Fruit fly (Drosophila melanogaster) whole organism, pupa: ENCODE data around the gene Tim17b1.
A peak's percentile ranks its signal among the peaks of the same experiment; 100 is the strongest.

ENCODE experiments used
- CG10348 ChIP-seq: fragments of 200-800 bp; sonication (Bioruptor generic); IDR thresholded peaks from 2 replicates; pipeline ENCODE4 v1.3.6; 2022; ENCODE audit warnings: missing biosample characterization, missing genetic modification characterization
- CG12605 ChIP-seq: fragments of 200-800 bp; sonication (Bioruptor generic); IDR thresholded peaks from 2 replicates; pipeline ENCODE4 v1.3.6; 2022; ENCODE audit warnings: missing biosample characterization, missing genetic modification characterization
- CG13204 ChIP-seq: fragments of 200-800 bp; sonication (Bioruptor generic); optimal IDR thresholded peaks from 2 replicates; lab custom pipeline; 2018; ENCODE audit warnings: missing biosample characterization, mild to moderate bottlenecking, missing genetic modification characterization, moderate library complexity
- CG14655 ChIP-seq: fragments of 200-800 bp; sonication (Bioruptor generic); optimal IDR thresholded peaks from 3 replicates; lab custom pipeline; 2017; ENCODE audit warnings: mild to moderate bottlenecking, missing biosample characterization, missing genetic modification reagents, missing genetic modification characterization
- CG15710 ChIP-seq: fragments of 200-800 bp; sonication (Bioruptor generic); optimal IDR thresholded peaks from 2 replicates; lab custom pipeline; 2018; ENCODE audit warnings: missing biosample characterization, mild to moderate bottlenecking, missing genetic modification characterization, moderate library complexity
- CG17806 ChIP-seq: fragments of 200-800 bp; sonication (Bioruptor generic); optimal IDR thresholded peaks from 2 replicates; lab custom pipeline; 2018; ENCODE audit warnings: missing biosample characterization, mild to moderate bottlenecking, missing genetic modification characterization, moderate library complexity
- CG32121 ChIP-seq: fragments of 200-800 bp; sonication (Bioruptor generic); IDR thresholded peaks from 2 replicates; pipeline ENCODE4 v1.3.6; 2022; ENCODE audit warnings: missing biosample characterization, missing genetic modification characterization
- CG34367 ChIP-seq: fragments of 200-800 bp; sonication (Bioruptor generic); optimal IDR thresholded peaks from 2 replicates; lab custom pipeline; 2018; ENCODE audit warnings: missing biosample characterization, mild to moderate bottlenecking, missing genetic modification characterization
- CG4496 ChIP-seq: fragments of 200-800 bp; sonication (Bioruptor generic); IDR thresholded peaks from 3 replicates; pipeline ENCODE4 v1.3.6; 2022; ENCODE audit warnings: missing biosample characterization, missing genetic modification characterization
- CG8159 ChIP-seq: fragments of 200-800 bp; sonication (Bioruptor generic); optimal IDR thresholded peaks from 3 replicates; lab custom pipeline; 2018; ENCODE audit warnings: missing biosample characterization, mild to moderate bottlenecking, missing genetic modification characterization, moderate library complexity
- CG8301 ChIP-seq: fragments of 200-800 bp; sonication (Bioruptor generic); optimal IDR thresholded peaks from 2 replicates; lab custom pipeline; 2018; ENCODE audit warnings: missing biosample characterization, mild to moderate bottlenecking, missing genetic modification characterization
- CG9948 ChIP-seq: fragments of 200-800 bp; sonication (Bioruptor generic); optimal IDR thresholded peaks from 2 replicates; lab custom pipeline; 2018; ENCODE audit warnings: missing biosample characterization, mild to moderate bottlenecking, missing genetic modification characterization, moderate library complexity
- D1 ChIP-seq: fragments of 200-800 bp; sonication (Bioruptor generic); optimal IDR thresholded peaks from 2 replicates; lab custom pipeline; 2018; ENCODE audit warnings: missing biosample characterization, mild to moderate bottlenecking, missing genetic modification characterization, moderate library complexity
- EcR ChIP-seq: fragments of 200-800 bp; sonication (Bioruptor generic); optimal IDR thresholded peaks from 3 replicates; lab custom pipeline; 2019; ENCODE audit warnings: missing biosample characterization, missing genetic modification characterization, mild to moderate bottlenecking, moderate library complexity, missing genetic modification reagents
- Ets98B ChIP-seq: fragments of 200-800 bp; sonication (Bioruptor generic); IDR thresholded peaks from 2 replicates; pipeline ENCODE4 v1.3.6; 2022; ENCODE audit warnings: missing biosample characterization, missing genetic modification characterization
- Pif1A ChIP-seq: fragments of 200-800 bp; sonication (Bioruptor generic); optimal IDR thresholded peaks from 3 replicates; lab custom pipeline; 2016; ENCODE audit warnings: missing biosample characterization, missing genetic modification characterization
- Pif1B ChIP-seq: fragments of 200-800 bp; sonication (Bioruptor generic); optimal IDR thresholded peaks from 3 replicates; lab custom pipeline; 2016; ENCODE audit warnings: missing biosample characterization, missing genetic modification characterization
- Snoo ChIP-seq: fragments of 200-800 bp; sonication (Bioruptor generic); optimal IDR thresholded peaks from 3 replicates; lab custom pipeline; 2017; ENCODE audit warnings: missing biosample characterization, mild to moderate bottlenecking, missing genetic modification characterization, inconsistent platforms
- fd96Ca ChIP-seq: fragments of 200-800 bp; sonication (Bioruptor generic); IDR thresholded peaks from 3 replicates; pipeline ENCODE4 v1.3.6; 2022; ENCODE audit warnings: missing biosample characterization, missing genetic modification characterization
- gl ChIP-seq: fragments of 200-800 bp; sonication (Bioruptor generic); optimal IDR thresholded peaks from 2 replicates; lab custom pipeline; 2018; ENCODE audit warnings: missing biosample characterization, mild to moderate bottlenecking, missing genetic modification characterization
- rn ChIP-seq: fragments of 200-800 bp; sonication (Bioruptor generic); IDR thresholded peaks from 2 replicates; pipeline ENCODE4 v1.3.6; 2022; ENCODE audit warnings: missing biosample characterization, missing genetic modification characterization

Gene Tim17b1

dm6 chr3R:5282755-5283359, 17.1 kb upstream of the Tim17b1 start:
- TF ChIP-seq CG13204 (GFP tag; lab: Kevin White, UChicago) (peak; percentile 76), CG34367 (no peak), Pif1B (GFP tag; lab: Kevin White, UChicago) (no peak), CG8159 (tag; lab: Kevin White, UChicago) (no peak), CG12605 (GFP tag; lab: Robert Waterston, UW) (peak; percentile 95), gl (no peak), D1 (tag; lab: Kevin White, UChicago) (no peak), CG10348 (GFP tag; lab: Robert Waterston, UW) (no peak), CG8301 (tag; lab: Kevin White, UChicago) (no peak), CG15710 (tag; lab: Kevin White, UChicago) (no peak), CG32121 (no peak; the same call in 1 of the 2 replicates), rn (GFP tag; lab: Robert Waterston, UW) (no peak), Snoo (tag; lab: Kevin White, UChicago) (no peak), fd96Ca (peak; percentile 69; the same call in 1 of the 3 replicates), CG4496 (GFP tag; lab: Robert Waterston, UW) (peak; percentile 74), CG9948 (tag; lab: Kevin White, UChicago) (no peak), CG14655 (GFP tag; lab: Kevin White, UChicago) (no peak), Pif1A (GFP tag; lab: Kevin White, UChicago) (no peak), EcR (GFP tag; lab: Kevin White, UChicago) (peak; percentile 17), CG17806 (tag; lab: Kevin White, UChicago) (no peak), Ets98B (GFP tag; lab: Robert Waterston, UW) (peak; percentile 72)

- TF ChIP-seq CG17806 (tag; lab: Kevin White, UChicago) (peak; percentile 84), Pif1A (GFP tag; lab: Kevin White, UChicago) (peak; percentile 83), CG13204 (GFP tag; lab: Kevin White, UChicago) (no peak), Ets98B (GFP tag; lab: Robert Waterston, UW) (peak; percentile 70; the same call in 1 of the 2 replicates), CG15710 (tag; lab: Kevin White, UChicago) (peak; percentile 80), CG8159 (tag; lab: Kevin White, UChicago) (peak; percentile 85), EcR (GFP tag; lab: Kevin White, UChicago) (no peak), fd96Ca (peak; percentile 92), CG32121 (peak; percentile 83), CG12605 (GFP tag; lab: Robert Waterston, UW) (peak; percentile 66), Snoo (tag; lab: Kevin White, UChicago) (peak; percentile 83), gl (peak; percentile 60), CG9948 (tag; lab: Kevin White, UChicago) (peak; percentile 88), CG34367 (peak; percentile 76), CG14655 (GFP tag; lab: Kevin White, UChicago) (peak; percentile 95), Pif1B (GFP tag; lab: Kevin White, UChicago) (peak; percentile 83), CG4496 (GFP tag; lab: Robert Waterston, UW) (peak; percentile 86), CG10348 (GFP tag; lab: Robert Waterston, UW) (0 out of 2 replicates have a peak, but pooled peaks have one; percentile 56), CG8301 (tag; lab: Kevin White, UChicago) (peak; percentile 94), D1 (tag; lab: Kevin White, UChicago) (peak; percentile 62), rn (GFP tag; lab: Robert Waterston, UW) (peak; percentile 74)
Observed at dm6 chr3R:5283360-5283963, 16.5 kb upstream of the Tim17b1 start.

dm6 chr3R:5285937-5286336, 14.0 kb upstream of the Tim17b1 start:
- no peak for TF ChIP-seq CG4496 (GFP tag; lab: Robert Waterston, UW)

- peak; percentile 54; the same call in 2 of the 3 replicates for TF ChIP-seq fd96Ca
- TF ChIP-seq D1 (tag; lab: Kevin White, UChicago): no peak
- peak; percentile 31; the same call in 1 of the 2 replicates for TF ChIP-seq Ets98B (GFP tag; lab: Robert Waterston, UW)
- no peak for TF ChIP-seq CG10348 (GFP tag; lab: Robert Waterston, UW)
- TF ChIP-seq CG34367: no peak
- 0 out of 2 replicates have a peak, but pooled peaks have one; percentile 23 for TF ChIP-seq CG32121
Observed at dm6 chr3R:5286918-5287636, 12.9 kb upstream of the Tim17b1 start.

- TF ChIP-seq Pif1B (GFP tag; lab: Kevin White, UChicago): no peak
- TF ChIP-seq CG14655 (GFP tag; lab: Kevin White, UChicago): no peak
- no peak for TF ChIP-seq rn (GFP tag; lab: Robert Waterston, UW)
- no peak for TF ChIP-seq fd96Ca
- TF ChIP-seq CG13204 (GFP tag; lab: Kevin White, UChicago): no peak
- TF ChIP-seq CG8301 (tag; lab: Kevin White, UChicago): no peak
- no peak for TF ChIP-seq CG10348 (GFP tag; lab: Robert Waterston, UW)
Observed at dm6 chr3R:5287965-5288364, 12.0 kb upstream of the Tim17b1 start.
